Fruit fly (Drosophila melanogaster) whole organism, embryonic: ENCODE results near the gene CG2767.
A peak's percentile ranks its signal among the peaks of the same experiment; 100 is the strongest.

Source experiments
- BEAF-32 ChIP-seq: fragments of 200-800 bp; sonication (Bioruptor generic); optimal IDR thresholded peaks from 3 replicates; lab custom pipeline; 2017; ENCODE audit warnings: missing biosample characterization, missing genetic modification characterization, mild to moderate bottlenecking, moderate library complexity, missing genetic modification reagents
- Blimp-1 ChIP-seq: fragments of 200-800 bp; sonication (Bioruptor generic); optimal IDR thresholded peaks from 3 replicates; lab custom pipeline; 2018; ENCODE audit warnings: missing biosample characterization, missing genetic modification characterization, mild to moderate bottlenecking, moderate library complexity, missing genetic modification reagents
- CG10267 ChIP-seq: fragments of 200-800 bp; sonication (Bioruptor generic); optimal IDR thresholded peaks from 2 replicates; lab custom pipeline; 2018; ENCODE audit warnings: missing biosample characterization, mild to moderate bottlenecking, missing genetic modification characterization, moderate library complexity
- CG10366 ChIP-seq: fragments of 200-800 bp; sonication (Bioruptor generic); IDR thresholded peaks from 2 replicates; pipeline ENCODE4 v1.3.6; 2022; ENCODE audit warnings: missing biosample characterization, missing genetic modification characterization
- CG10979 ChIP-seq: fragments of 200-800 bp; sonication (Bioruptor generic); optimal IDR thresholded peaks from 2 replicates; lab custom pipeline; 2018; ENCODE audit warnings: missing biosample characterization, mild to moderate bottlenecking, missing genetic modification characterization, moderate library complexity
- CG12236 ChIP-seq: fragments of 200-800 bp; sonication (Bioruptor generic); optimal IDR thresholded peaks from 2 replicates; lab custom pipeline; 2016; ENCODE audit warnings: missing biosample characterization, missing genetic modification characterization
- CG12769 ChIP-seq: fragments of 200-800 bp; sonication (Bioruptor generic); optimal IDR thresholded peaks from 2 replicates; lab custom pipeline; 2019; ENCODE audit warnings: missing biosample characterization, mild to moderate bottlenecking, missing genetic modification characterization, moderate library complexity
- CG1647 ChIP-seq: fragments of 200-800 bp; sonication (Bioruptor generic); optimal IDR thresholded peaks from 3 replicates; lab custom pipeline; 2016; ENCODE audit warnings: missing biosample characterization, missing genetic modification characterization
- CG16779 ChIP-seq: fragments of 200-800 bp; sonication (Bioruptor generic); IDR thresholded peaks from 2 replicates; pipeline ENCODE4 v1.3.6; 2022; ENCODE audit warnings: missing biosample characterization, missing genetic modification characterization
- CG17359 ChIP-seq: fragments of 200-800 bp; sonication (Bioruptor generic); optimal IDR thresholded peaks from 3 replicates; lab custom pipeline; 2018; ENCODE audit warnings: missing biosample characterization, mild to moderate bottlenecking, missing genetic modification characterization, moderate library complexity
- CG30020 ChIP-seq: fragments of 200-800 bp; optimal IDR thresholded peaks from 2 replicates; lab custom pipeline; 2019; ENCODE audit warnings: missing biosample characterization, mild to moderate bottlenecking, missing genetic modification characterization, moderate library complexity
- CG4424 ChIP-seq: fragments of 200-800 bp; sonication (Bioruptor generic); optimal IDR thresholded peaks from 3 replicates; lab custom pipeline; 2016; ENCODE audit warnings: missing biosample characterization, missing genetic modification characterization
- CG4730 ChIP-seq: fragments of 200-800 bp; sonication (Bioruptor generic); IDR thresholded peaks from 2 replicates; pipeline ENCODE4 v1.3.6; 2022; ENCODE audit warnings: missing biosample characterization, missing genetic modification characterization
- CG5245 ChIP-seq: fragments of 200-800 bp; sonication (Bioruptor generic); optimal IDR thresholded peaks from 3 replicates; lab custom pipeline; 2016; ENCODE audit warnings: missing biosample characterization, missing genetic modification characterization
- CG6254 ChIP-seq: fragments of 200-800 bp; sonication (Bioruptor generic); optimal IDR thresholded peaks from 3 replicates; lab custom pipeline; 2017; ENCODE audit warnings: mild to moderate bottlenecking, missing biosample characterization, missing genetic modification reagents, missing genetic modification characterization
- CG6854 ChIP-seq: fragments of 200-800 bp; sonication (Bioruptor generic); optimal IDR thresholded peaks from 3 replicates; lab custom pipeline; 2017; ENCODE audit warnings: missing biosample characterization, mild to moderate bottlenecking, missing genetic modification characterization
- CG7372 ChIP-seq: fragments of 200-800 bp; sonication (Bioruptor generic); IDR thresholded peaks from 2 replicates; pipeline ENCODE4 v1.3.6; 2022; ENCODE audit warnings: missing biosample characterization, missing genetic modification characterization
- CG8089 ChIP-seq: fragments of 200-800 bp; sonication (Bioruptor generic); optimal IDR thresholded peaks from 3 replicates; lab custom pipeline; 2016; ENCODE audit warnings: missing biosample characterization, missing genetic modification characterization
- CG8924 ChIP-seq: fragments of 200-800 bp; optimal IDR thresholded peaks from 3 replicates; lab custom pipeline; 2019; ENCODE audit warnings: missing biosample characterization, mild to moderate bottlenecking, missing genetic modification characterization, moderate library complexity
- CG9876 ChIP-seq: fragments of 200-800 bp; sonication (Bioruptor generic); optimal IDR thresholded peaks from 2 replicates; lab custom pipeline; 2016; ENCODE audit warnings: missing biosample characterization, missing genetic modification characterization
- CTCF ChIP-seq: fragments of 200-800 bp; sonication (Bioruptor generic); optimal IDR thresholded peaks from 2 replicates; lab custom pipeline; 2017; ENCODE audit warnings: missing biosample characterization, mild to moderate bottlenecking, missing genetic modification characterization, moderate library complexity
- Camta ChIP-seq: fragments of 200-800 bp; sonication (Bioruptor generic); optimal IDR thresholded peaks from 2 replicates; lab custom pipeline; 2016; ENCODE audit warnings: missing biosample characterization, missing genetic modification characterization
- Dfd ChIP-seq, 2 experiments: fragments of >200 bp; optimal IDR thresholded peaks; 2 replicates each; lab custom pipeline; 2017; ENCODE audit warnings: missing biosample characterization in 2 of 2, missing genetic modification characterization in 2 of 2
- Drgx ChIP-seq: fragments of 200-800 bp; sonication (Bioruptor generic); IDR thresholded peaks from 2 replicates; pipeline ENCODE4 v1.3.6; 2022; ENCODE audit warnings: missing biosample characterization, missing genetic modification characterization
- GATAe ChIP-seq: fragments of 200-800 bp; sonication (Bioruptor generic); conservative IDR thresholded peaks from 2 replicates; pipeline ENCODE4 v1.3.6; 2022; ENCODE audit warnings: missing biosample characterization, missing genetic modification characterization
- Hmx ChIP-seq: fragments of 200-800 bp; sonication (Bioruptor generic); optimal IDR thresholded peaks from 2 replicates; lab custom pipeline; 2016; ENCODE audit warnings: missing biosample characterization, missing genetic modification characterization
- Med ChIP-seq: fragments of 200-800 bp; sonication (Bioruptor generic); peaks from one replicate; lab custom pipeline; 2016; ENCODE audit warnings: missing biosample characterization, missing genetic modification characterization, mild to moderate bottlenecking, inconsistent platforms, moderate library complexity
- Nf-YA ChIP-seq: fragments of 200-800 bp; sonication (Bioruptor generic); IDR thresholded peaks from 2 replicates; pipeline ENCODE4 v1.3.6; 2022; ENCODE audit warnings: missing biosample characterization, missing genetic modification characterization
- Nf-YC ChIP-seq: fragments of 200-800 bp; optimal IDR thresholded peaks from 3 replicates; lab custom pipeline; 2019; ENCODE audit warnings: missing biosample characterization, mild to moderate bottlenecking, missing genetic modification characterization, moderate library complexity
- NfI ChIP-seq: fragments of 200-800 bp; sonication (Bioruptor generic); optimal IDR thresholded peaks from 3 replicates; lab custom pipeline; 2018; ENCODE audit warnings: missing biosample characterization, mild to moderate bottlenecking, missing genetic modification characterization, moderate library complexity
- Oaz ChIP-seq: fragments of 200-800 bp; sonication (Bioruptor generic); IDR thresholded peaks from 2 replicates; pipeline ENCODE4 v1.3.6; 2022; ENCODE audit warnings: missing biosample characterization, missing genetic modification characterization
- Poxn ChIP-seq: fragments of 200-800 bp; sonication (Bioruptor generic); IDR thresholded peaks from 2 replicates; pipeline ENCODE4 v1.3.6; 2022; ENCODE audit warnings: missing biosample characterization, missing genetic modification characterization
- Xbp1 ChIP-seq: fragments of 200-800 bp; sonication (Bioruptor generic); optimal IDR thresholded peaks from 3 replicates; lab custom pipeline; 2016; ENCODE audit warnings: missing biosample characterization, mild to moderate bottlenecking, missing genetic modification characterization
- ara ChIP-seq: fragments of 200-800 bp; sonication (Bioruptor generic); IDR thresholded peaks from 2 replicates; pipeline ENCODE4 v1.3.6; 2022; ENCODE audit warnings: missing biosample characterization, missing genetic modification characterization
- cg ChIP-seq: fragments of 200-800 bp; sonication (Bioruptor generic); optimal IDR thresholded peaks from 3 replicates; lab custom pipeline; 2019; ENCODE audit warnings: missing biosample characterization, mild to moderate bottlenecking, missing genetic modification characterization, moderate library complexity
- chif ChIP-seq, 2 experiments: fragments of 200-800 bp; sonication (Bioruptor generic); optimal IDR thresholded peaks; 3 replicates each; lab custom pipeline; 2016; ENCODE audit warnings: missing biosample characterization in 2 of 2, missing genetic modification characterization in 2 of 2
- dpn ChIP-seq, 2 experiments: fragments of 200-800 bp; sonication (Bioruptor generic); optimal IDR thresholded peaks; 3 replicates each; lab custom pipeline; 2016; ENCODE audit warnings: missing biosample characterization in 2 of 2, missing genetic modification characterization in 2 of 2
- fd96Cb ChIP-seq: fragments of 200-800 bp; sonication (Bioruptor generic); optimal IDR thresholded peaks from 2 replicates; lab custom pipeline; 2018; ENCODE audit warnings: missing biosample characterization, mild to moderate bottlenecking, missing genetic modification characterization, moderate library complexity
- gt ChIP-seq: fragments of 200-800 bp; sonication (Bioruptor generic); IDR thresholded peaks from 2 replicates; pipeline ENCODE4 v1.3.6; 2022; ENCODE audit warnings: missing biosample characterization, missing genetic modification characterization
- ken ChIP-seq: fragments of 200-800 bp; sonication (Bioruptor generic); IDR thresholded peaks from 3 replicates; pipeline ENCODE4 v1.3.6; 2022; ENCODE audit warnings: missing biosample characterization, missing genetic modification characterization
- klu ChIP-seq: fragments of 200-800 bp; sonication (Bioruptor generic); IDR thresholded peaks from 2 replicates; pipeline ENCODE4 v1.3.6; 2022; ENCODE audit warnings: missing biosample characterization, missing genetic modification characterization
- maf-S ChIP-seq: fragments of 200-800 bp; sonication (Bioruptor generic); optimal IDR thresholded peaks from 2 replicates; lab custom pipeline; 2016; ENCODE audit warnings: missing biosample characterization, missing genetic modification characterization
- nmo ChIP-seq: fragments of 200-800 bp; sonication (Bioruptor generic); optimal IDR thresholded peaks from 2 replicates; lab custom pipeline; 2018; ENCODE audit warnings: missing biosample characterization, mild to moderate bottlenecking, missing genetic modification characterization, moderate library complexity
- p53 ChIP-seq: fragments of 200-800 bp; sonication (Bioruptor generic); optimal IDR thresholded peaks from 2 replicates; lab custom pipeline; 2016; ENCODE audit warnings: missing biosample characterization, missing genetic modification characterization
- pum ChIP-seq: fragments of 200-800 bp; sonication (Bioruptor generic); optimal IDR thresholded peaks from 2 replicates; lab custom pipeline; 2016; ENCODE audit warnings: missing biosample characterization, missing genetic modification characterization
- ro ChIP-seq: fragments of 200-800 bp; sonication (Bioruptor generic); IDR thresholded peaks from 2 replicates; pipeline ENCODE4 v1.3.6; 2022; ENCODE audit warnings: missing biosample characterization, missing genetic modification characterization
- salm ChIP-seq: fragments of 200-800 bp; sonication (Bioruptor generic); optimal IDR thresholded peaks from 2 replicates; lab custom pipeline; 2018; ENCODE audit warnings: missing biosample characterization, mild to moderate bottlenecking, missing genetic modification characterization
- sim ChIP-seq: fragments of 200-800 bp; sonication (Bioruptor generic); IDR thresholded peaks from 2 replicates; pipeline ENCODE4 v1.3.6; 2022; ENCODE audit warnings: missing biosample characterization, missing genetic modification characterization
- slbo ChIP-seq: fragments of 200-800 bp; sonication (Bioruptor generic); IDR thresholded peaks from 2 replicates; pipeline ENCODE4 v1.3.6; 2022; ENCODE audit warnings: missing biosample characterization, missing genetic modification characterization
- sqz ChIP-seq: fragments of 200-800 bp; sonication (Bioruptor generic); optimal IDR thresholded peaks from 3 replicates; lab custom pipeline; 2018; ENCODE audit warnings: missing biosample characterization, mild to moderate bottlenecking, missing genetic modification characterization
- tap ChIP-seq: fragments of 200-800 bp; optimal IDR thresholded peaks from 3 replicates; lab custom pipeline; 2019; ENCODE audit warnings: missing biosample characterization, mild to moderate bottlenecking, missing genetic modification characterization, moderate library complexity
- ttk ChIP-seq: fragments of 200-800 bp; sonication (Bioruptor generic); IDR thresholded peaks from 2 replicates; pipeline ENCODE4 v2.1.2; 2022; ENCODE audit warnings: missing biosample characterization, missing genetic modification characterization
- zen2 ChIP-seq: fragments of 200-800 bp; sonication (Bioruptor generic); IDR thresholded peaks from 3 replicates; pipeline ENCODE4 v1.3.6; 2022; ENCODE audit warnings: missing biosample characterization, missing genetic modification characterization; ENCODE audit not compliant: partially characterized antibody

Gene CG2767

dm6 chr3R:8037896-8038295 lies 30.0 kb upstream of the CG2767 start (continued):
- TF ChIP-seq CG16779 (GFP tag; lab: Robert Waterston, UW) (no peak), CG6854 (GFP tag; lab: Kevin White, UChicago) (no peak), CG30020 (no peak), ttk (GFP tag; lab: Robert Waterston, UW) (0 out of 2 replicates have a peak, but pooled peaks have one; percentile 30), p53 (GFP tag; lab: Kevin White, UChicago) (no peak), fd96Cb (tag; lab: Kevin White, UChicago) (peak; percentile 39), Nf-YA (GFP tag; lab: Robert Waterston, UW) (no peak), tap (tag; lab: Kevin White, UChicago) (peak; percentile 5), CG4730 (GFP tag; lab: Robert Waterston, UW) (no peak), nmo (GFP tag; lab: Kevin White, UChicago) (peak; percentile 4), sqz (GFP tag; lab: Kevin White, UChicago) (no peak), CG12769 (no peak), CG10267 (no peak), CG7372 (GFP tag; lab: Robert Waterston, UW) (no peak), gt (GFP tag; lab: Robert Waterston, UW) (no peak), CG8924 (tag; lab: Kevin White, UChicago) (no peak), slbo (GFP tag; lab: Robert Waterston, UW) (no peak), CG10366 (GFP tag; lab: Robert Waterston, UW) (no peak), Drgx (peak; percentile 81), Hmx (GFP tag; lab: Kevin White, UChicago) (no peak), Poxn (GFP tag; lab: Robert Waterston, UW) (no peak), CTCF (GFP tag; lab: Kevin White, UChicago) (no peak), GATAe (GFP tag; lab: Robert Waterston, UW) (no peak), CG4424 (no peak), Camta (GFP tag; lab: Kevin White, UChicago) (no peak), dpn (GFP tag; optimal IDR thresholded peaks at IDR 0.05; lab: Kevin White, UChicago) (no peak), CG12236 (GFP tag; lab: Kevin White, UChicago) (no peak), CG6254 (GFP tag; lab: Kevin White, UChicago) (peak; percentile 9), CG10979 (tag; lab: Kevin White, UChicago) (peak; percentile 60), CG17359 (peak; percentile 17), zen2 (GFP tag; lab: Robert Waterston, UW) (no peak), ara (GFP tag; lab: Robert Waterston, UW) (peak; percentile 43), CG8089 (GFP tag; lab: Kevin White, UChicago) (no peak), sim (GFP tag; lab: Robert Waterston, UW) (0 out of 2 replicates have a peak, but pooled peaks have one; percentile 48), Xbp1 (GFP tag; lab: Kevin White, UChicago) (no peak), salm (tag; lab: Kevin White, UChicago) (no peak), ken (GFP tag; lab: Robert Waterston, UW) (no peak), BEAF-32 (GFP tag; lab: Kevin White, UChicago) (no peak), chif (GFP tag; optimal IDR thresholded peaks at IDR 0.05; lab: Kevin White, UChicago) (no peak), Dfd (GFP tag; optimal IDR thresholded peaks at IDR 0.05; lab: Kevin White, UChicago) (no peak), Blimp-1 (GFP tag; lab: Kevin White, UChicago) (peak; percentile 77), CG9876 (no peak), cg (GFP tag; lab: Kevin White, UChicago) (no peak), CG1647 (GFP tag; lab: Kevin White, UChicago) (no peak), Med (no peak), NfI (GFP tag; lab: Kevin White, UChicago) (no peak), Nf-YC (tag; lab: Kevin White, UChicago) (no peak), pum (no peak), Oaz (GFP tag; lab: Robert Waterston, UW) (no peak), CG5245 (GFP tag; lab: Kevin White, UChicago) (peak; percentile 8), klu (GFP tag; lab: Robert Waterston, UW) (no peak), ro (GFP tag; lab: Robert Waterston, UW) (no peak), maf-S (GFP tag; lab: Kevin White, UChicago) (no peak)
